Fruit fly (Drosophila melanogaster): ENCODE data around the gene gny.
A peak's percentile ranks its signal among the peaks of the same experiment; 100 is the strongest.

gny gene

dm6 chr2L:10428528-10428927 lies 48.6 kb downstream of the gny start, which contains the start of gene CG5188 (continued):
- no peak for TF ChIP-seq CG3407 (GFP tag; optimal IDR thresholded peaks at IDR 0.05)
- TF ChIP-seq CG16813 (GFP tag; IDR thresholded peaks at IDR 0.05; ENCODE audit: partially characterized antibody): 0 out of 3 replicates have a peak, but pooled peaks have one; percentile 34
- TF ChIP-seq CG7987 (GFP tag; optimal IDR thresholded peaks at IDR 0.05): no peak
- TF ChIP-seq CG30403 (GFP tag; optimal IDR thresholded peaks at IDR 0.05): peak; percentile 50
- no peak for TF ChIP-seq CG4730 (GFP tag; IDR thresholded peaks at IDR 0.05)
- no peak for TF ChIP-seq Fer2 (tag; optimal IDR thresholded peaks at IDR 0.05)
- no peak for TF ChIP-seq CG33213 (GFP tag; optimal IDR thresholded peaks at IDR 0.05)
- TF ChIP-seq CG8281 (tag; optimal IDR thresholded peaks at IDR 0.05): no peak
- TF ChIP-seq oc (tag; optimal IDR thresholded peaks at IDR 0.05): peak; percentile 14
- no peak for TF ChIP-seq Dref (GFP tag; IDR thresholded peaks at IDR 0.05)
- TF ChIP-seq CG10654 (GFP tag; optimal IDR thresholded peaks at IDR 0.05): peak; percentile 26
- TF ChIP-seq sim (GFP tag; IDR thresholded peaks at IDR 0.05): no peak
- no peak for TF ChIP-seq CG9817 (tag; optimal IDR thresholded peaks at IDR 0.05)
- TF ChIP-seq grn (GFP tag; optimal IDR thresholded peaks at IDR 0.05): no peak
- no peak for TF ChIP-seq CG10209 (GFP tag; optimal IDR thresholded peaks at IDR 0.05)
- TF ChIP-seq GATAe (GFP tag; conservative IDR thresholded peaks at IDR 0.05): no peak; the same call in 1 of the 2 replicates
- peak; percentile 51 for TF ChIP-seq CoRest (tag; optimal IDR thresholded peaks at IDR 0.05)
- TF ChIP-seq al (GFP tag; IDR thresholded peaks at IDR 0.05): 0 out of 2 replicates have a peak, but pooled peaks have one; percentile 31
- TF ChIP-seq mld (GFP tag; IDR thresholded peaks at IDR 0.05; ENCODE audit: partially characterized antibody): no peak
- TF ChIP-seq HLH4C (GFP tag; IDR thresholded peaks at IDR 0.05; ENCODE audit: partially characterized antibody): no peak
- TF ChIP-seq sens-2 (GFP tag; IDR thresholded peaks at IDR 0.05): no peak
- peak; percentile 66; the same call in 1 of the 3 replicates for TF ChIP-seq Dbx (GFP tag; IDR thresholded peaks at IDR 0.05)
- peak; percentile 63; the same call in 2 of the 3 replicates for TF ChIP-seq CG34422 (GFP tag; IDR thresholded peaks at IDR 0.05)
- no peak for TF ChIP-seq twi (tag; optimal IDR thresholded peaks at IDR 0.05)
- no peak for TF ChIP-seq CG10366 (GFP tag; IDR thresholded peaks at IDR 0.05)
- TF ChIP-seq fd96Cb (tag; optimal IDR thresholded peaks at IDR 0.05): peak; percentile 17
- peak; percentile 83 for TF ChIP-seq CG30020 (tag; optimal IDR thresholded peaks at IDR 0.05)
- peak; percentile 54 for TF ChIP-seq unpg (GFP tag; optimal IDR thresholded peaks at IDR 0.05)
- peak; percentile 16 for TF ChIP-seq CG18619 (GFP tag; optimal IDR thresholded peaks at IDR 0.05)
- peak; percentile 17 for TF ChIP-seq pnt (GFP tag; optimal IDR thresholded peaks at IDR 0.05)
- no peak for TF ChIP-seq pan (optimal IDR thresholded peaks at IDR 0.05)
- TF ChIP-seq pan (GFP tag; optimal IDR thresholded peaks at IDR 0.05 in 1 of 2, IDR thresholded peaks at IDR 0.05 in 1 of 2): peak in 1 of 2 experiments; percentile 66
- TF ChIP-seq CG7556 (GFP tag; optimal IDR thresholded peaks at IDR 0.05): peak; percentile 60
- TF ChIP-seq CG5953 (GFP tag; IDR thresholded peaks at IDR 0.05): peak; percentile 54; the same call in 1 of the 2 replicates
- no peak for TF ChIP-seq Dfd (GFP tag; optimal IDR thresholded peaks at IDR 0.05)
- TF ChIP-seq chif (GFP tag; optimal IDR thresholded peaks at IDR 0.05): no peak
- peak; percentile 50 for TF ChIP-seq CG12659 (GFP tag; optimal IDR thresholded peaks at IDR 0.05)
- no peak for TF ChIP-seq Dad (GFP tag; optimal IDR thresholded peaks at IDR 0.05)
- TF ChIP-seq Drgx (GFP tag; IDR thresholded peaks at IDR 0.05): peak; percentile 44; the same call in 1 of the 2 replicates
- TF ChIP-seq org-1 (GFP tag; optimal IDR thresholded peaks at IDR 0.05): no peak
- TF ChIP-seq jing (GFP tag; optimal IDR thresholded peaks at IDR 0.05): no peak
- TF ChIP-seq ewg (GFP tag; optimal IDR thresholded peaks at IDR 0.05): no peak
- TF ChIP-seq Taf1 (GFP tag; IDR thresholded peaks at IDR 0.05): 0 out of 2 replicates have a peak, but pooled peaks have one; percentile 29
- no peak for TF ChIP-seq h (optimal IDR thresholded peaks at IDR 0.05)
- no peak for TF ChIP-seq CG11723 (GFP tag; optimal IDR thresholded peaks at IDR 0.05)
- TF ChIP-seq CkIIα-i1 (GFP tag; IDR thresholded peaks at IDR 0.05): no peak
- peak; percentile 17 for TF ChIP-seq chn (GFP tag; optimal IDR thresholded peaks at IDR 0.05)
- no peak for TF ChIP-seq Hey (tag; optimal IDR thresholded peaks at IDR 0.05)
- TF ChIP-seq Ravus (GFP tag; IDR thresholded peaks at IDR 0.05): no peak
